Fruit fly (Drosophila melanogaster) whole organism, embryonic: ENCODE results near the gene CG34331.

Experiments used
- Abd-B ChIP-seq: fragments of 200-800 bp; sonication (Bioruptor generic); optimal IDR thresholded peaks from 2 replicates; lab custom pipeline; 2018; ENCODE audit warnings: missing biosample characterization, mild to moderate bottlenecking, missing genetic modification characterization, moderate library complexity
- BEAF-32 ChIP-seq: fragments of 200-800 bp; sonication (Bioruptor generic); optimal IDR thresholded peaks from 3 replicates; lab custom pipeline; 2017; ENCODE audit warnings: missing biosample characterization, missing genetic modification characterization, mild to moderate bottlenecking, moderate library complexity, missing genetic modification reagents
- CG10274 ChIP-seq: fragments of 200-800 bp; sonication (Bioruptor generic); optimal IDR thresholded peaks from 3 replicates; lab custom pipeline; 2017; ENCODE audit warnings: missing biosample characterization, mild to moderate bottlenecking, missing genetic modification characterization
- CG11398 ChIP-seq: fragments of 200-800 bp; sonication (Bioruptor generic); optimal IDR thresholded peaks from 2 replicates; lab custom pipeline; 2016; ENCODE audit warnings: missing biosample characterization, missing genetic modification characterization
- CG11560 ChIP-seq: fragments of 200-800 bp; sonication (Bioruptor generic); IDR thresholded peaks from 3 replicates; pipeline ENCODE4 v1.3.6; 2022; ENCODE audit warnings: missing biosample characterization, missing genetic modification characterization
- CG12236 ChIP-seq: fragments of 200-800 bp; sonication (Bioruptor generic); optimal IDR thresholded peaks from 2 replicates; lab custom pipeline; 2016; ENCODE audit warnings: missing biosample characterization, missing genetic modification characterization
- CG12299 ChIP-seq: fragments of 200-800 bp; sonication (Bioruptor generic); optimal IDR thresholded peaks from 2 replicates; lab custom pipeline; 2018; ENCODE audit warnings: missing biosample characterization, mild to moderate bottlenecking, missing genetic modification characterization
- CG12659 ChIP-seq: fragments of 200-800 bp; sonication (Bioruptor generic); optimal IDR thresholded peaks from 3 replicates; lab custom pipeline; 2017; ENCODE audit warnings: mild to moderate bottlenecking, missing biosample characterization, missing genetic modification reagents, missing genetic modification characterization
- CG12769 ChIP-seq: fragments of 200-800 bp; sonication (Bioruptor generic); optimal IDR thresholded peaks from 2 replicates; lab custom pipeline; 2019; ENCODE audit warnings: missing biosample characterization, mild to moderate bottlenecking, missing genetic modification characterization, moderate library complexity
- CG13424 ChIP-seq: fragments of 200-800 bp; sonication (Bioruptor generic); optimal IDR thresholded peaks from 2 replicates; lab custom pipeline; 2019; ENCODE audit warnings: missing biosample characterization, mild to moderate bottlenecking, missing genetic modification characterization, moderate library complexity
- CG13894 ChIP-seq: fragments of 200-800 bp; sonication (Bioruptor generic); optimal IDR thresholded peaks from 3 replicates; lab custom pipeline; 2018; ENCODE audit warnings: missing biosample characterization, mild to moderate bottlenecking, missing genetic modification characterization, moderate library complexity
- CG14710 ChIP-seq: fragments of 200-800 bp; sonication (Bioruptor generic); optimal IDR thresholded peaks from 3 replicates; lab custom pipeline; 2019; ENCODE audit warnings: missing biosample characterization, mild to moderate bottlenecking, missing genetic modification characterization, moderate library complexity
- CG14860 ChIP-seq: fragments of 200-800 bp; sonication (Bioruptor generic); IDR thresholded peaks from 3 replicates; pipeline ENCODE4 v1.3.6; 2022; ENCODE audit warnings: missing biosample characterization, missing genetic modification characterization; ENCODE audit not compliant: partially characterized antibody
- CG15696 ChIP-seq: fragments of 200-800 bp; sonication (Bioruptor generic); optimal IDR thresholded peaks from 2 replicates; lab custom pipeline; 2019; ENCODE audit warnings: missing biosample characterization, mild to moderate bottlenecking, missing genetic modification characterization, moderate library complexity
- CG1602 ChIP-seq: fragments of 200-800 bp; sonication (Bioruptor generic); optimal IDR thresholded peaks from 3 replicates; lab custom pipeline; 2016; ENCODE audit warnings: missing biosample characterization, missing genetic modification characterization
- CG1603 ChIP-seq: fragments of 200-800 bp; sonication (Bioruptor generic); optimal IDR thresholded peaks from 2 replicates; lab custom pipeline; 2019; ENCODE audit warnings: missing biosample characterization, mild to moderate bottlenecking, missing genetic modification characterization, moderate library complexity
- CG17186 ChIP-seq: fragments of 200-800 bp; sonication (Bioruptor generic); optimal IDR thresholded peaks from 3 replicates; lab custom pipeline; 2017; ENCODE audit warnings: missing biosample characterization, missing genetic modification reagents, missing genetic modification characterization
- CG2116 ChIP-seq: fragments of 200-800 bp; sonication (Bioruptor generic); optimal IDR thresholded peaks from 3 replicates; lab custom pipeline; 2018; ENCODE audit warnings: missing biosample characterization, mild to moderate bottlenecking, missing genetic modification characterization
- CG2889 ChIP-seq: fragments of 200-800 bp; sonication (Bioruptor generic); IDR thresholded peaks from 3 replicates; pipeline ENCODE4 v1.3.6; 2022; ENCODE audit warnings: missing biosample characterization, missing genetic modification characterization
- CG31388 ChIP-seq: fragments of 200-800 bp; sonication (Bioruptor generic); optimal IDR thresholded peaks from 2 replicates; lab custom pipeline; 2016; ENCODE audit warnings: missing biosample characterization, missing genetic modification characterization
- CG6654 ChIP-seq: fragments of 200-800 bp; sonication (Bioruptor generic); optimal IDR thresholded peaks from 2 replicates; lab custom pipeline; 2017; ENCODE audit warnings: missing biosample characterization, mild to moderate bottlenecking, missing genetic modification characterization
- Doc2 ChIP-seq: fragments of 200-800 bp; sonication (Bioruptor generic); IDR thresholded peaks from 2 replicates; pipeline ENCODE4 v1.3.6; 2022; ENCODE audit warnings: missing biosample characterization, missing genetic modification characterization
- Dp ChIP-seq: fragments of 200-800 bp; sonication (Bioruptor generic); optimal IDR thresholded peaks from 2 replicates; lab custom pipeline; 2018; ENCODE audit warnings: missing biosample characterization, mild to moderate bottlenecking, missing genetic modification characterization, moderate library complexity
- E2f2 ChIP-seq: fragments of 200-800 bp; sonication (Bioruptor generic); IDR thresholded peaks from 2 replicates; pipeline ENCODE4 v1.3.6; 2022; ENCODE audit warnings: missing biosample characterization, missing genetic modification characterization
- Eip74EF ChIP-seq, 2 experiments: fragments of 200-800 bp in 1 of 2; fragments of >200 bp in 1 of 2; sonication (Bioruptor generic) in 1 of 2; optimal IDR thresholded peaks; 2 replicates each; lab custom pipeline; 2017 to 2019; ENCODE audit warnings: missing biosample characterization in 2 of 2, missing genetic modification characterization in 2 of 2, mild to moderate bottlenecking in 1 of 2, moderate library complexity in 1 of 2
- Hr3 ChIP-seq: fragments of 200-800 bp; sonication (Bioruptor generic); optimal IDR thresholded peaks from 3 replicates; lab custom pipeline; 2016; ENCODE audit warnings: missing biosample characterization, missing genetic modification characterization
- Hr39 ChIP-seq: fragments of >200 bp; optimal IDR thresholded peaks from 2 replicates; lab custom pipeline; 2017
- Rfx ChIP-seq: fragments of 200-800 bp; sonication (Bioruptor generic); IDR thresholded peaks from 2 replicates; pipeline ENCODE4 v1.3.6; 2022; ENCODE audit warnings: missing biosample characterization, missing genetic modification characterization
- aop ChIP-seq: fragments of 200-800 bp; sonication (Bioruptor generic); IDR thresholded peaks from 2 replicates; pipeline ENCODE4 v1.3.6; 2022; ENCODE audit warnings: missing biosample characterization, missing genetic modification characterization
- ap ChIP-seq: fragments of 200-800 bp; sonication (Bioruptor generic); IDR thresholded peaks from 2 replicates; pipeline ENCODE4 v1.3.6; 2022; ENCODE audit warnings: missing biosample characterization, missing genetic modification characterization
- az2 ChIP-seq: fragments of 200-800 bp; sonication (Bioruptor generic); optimal IDR thresholded peaks from 3 replicates; lab custom pipeline; 2016; ENCODE audit warnings: missing biosample characterization, missing genetic modification characterization
- bowl ChIP-seq: fragments of 200-800 bp; sonication (Bioruptor generic); IDR thresholded peaks from 2 replicates; pipeline ENCODE4 v1.3.6; 2022; ENCODE audit warnings: missing biosample characterization, missing genetic modification characterization
- cad ChIP-seq: fragments of >200 bp; optimal IDR thresholded peaks from 2 replicates; lab custom pipeline; 2017; ENCODE audit warnings: missing biosample characterization, missing genetic modification characterization
- cg ChIP-seq: fragments of 200-800 bp; sonication (Bioruptor generic); optimal IDR thresholded peaks from 3 replicates; lab custom pipeline; 2019; ENCODE audit warnings: missing biosample characterization, mild to moderate bottlenecking, missing genetic modification characterization, moderate library complexity
- cwo ChIP-seq: fragments of 200-800 bp; sonication (Bioruptor generic); optimal IDR thresholded peaks from 3 replicates; lab custom pipeline; 2017; ENCODE audit warnings: missing biosample characterization, missing genetic modification characterization, mild to moderate bottlenecking, moderate library complexity, missing genetic modification reagents
- dati ChIP-seq: fragments of 200-800 bp; sonication (Bioruptor generic); IDR thresholded peaks from 2 replicates; pipeline ENCODE4 v1.3.6; 2022; ENCODE audit warnings: missing biosample characterization, missing genetic modification characterization
- disco-r ChIP-seq: fragments of 200-800 bp; sonication (Bioruptor generic); optimal IDR thresholded peaks from 2 replicates; lab custom pipeline; 2016; ENCODE audit warnings: missing biosample characterization, missing genetic modification characterization
- grau ChIP-seq: fragments of 200-800 bp; optimal IDR thresholded peaks from 3 replicates; lab custom pipeline; 2019; ENCODE audit warnings: missing biosample characterization, mild to moderate bottlenecking, missing genetic modification characterization, moderate library complexity
- gsb ChIP-seq: fragments of 200-800 bp; sonication (Bioruptor generic); IDR thresholded peaks from 2 replicates; pipeline ENCODE4 v1.3.6; 2022; ENCODE audit warnings: missing biosample characterization, missing genetic modification characterization
- lbe ChIP-seq: fragments of 200-800 bp; sonication (Bioruptor generic); optimal IDR thresholded peaks from 2 replicates; lab custom pipeline; 2016; ENCODE audit warnings: missing biosample characterization, mild to moderate bottlenecking, missing genetic modification characterization
- onecut ChIP-seq: fragments of 200-800 bp; sonication (Bioruptor generic); IDR thresholded peaks from 2 replicates; pipeline ENCODE4 v1.3.6; 2022; ENCODE audit warnings: missing biosample characterization, missing genetic modification characterization
- org-1 ChIP-seq: fragments of 200-800 bp; sonication (Bioruptor generic); optimal IDR thresholded peaks from 2 replicates; lab custom pipeline; 2017; ENCODE audit warnings: missing biosample characterization, missing genetic modification characterization
- phol ChIP-seq: fragments of 200-800 bp; sonication (Bioruptor generic); optimal IDR thresholded peaks from 3 replicates; lab custom pipeline; 2018; ENCODE audit warnings: missing biosample characterization, mild to moderate bottlenecking, missing genetic modification characterization, moderate library complexity
- pros ChIP-seq: fragments of 200-800 bp; sonication (Bioruptor generic); optimal IDR thresholded peaks from 3 replicates; lab custom pipeline; 2019; ENCODE audit warnings: missing biosample characterization, mild to moderate bottlenecking, missing genetic modification characterization, moderate library complexity
- psq ChIP-seq: fragments of 200-800 bp; sonication (Bioruptor generic); optimal IDR thresholded peaks from 2 replicates; lab custom pipeline; 2017; ENCODE audit warnings: missing biosample characterization, missing genetic modification characterization
- row ChIP-seq: fragments of 200-800 bp; sonication (Bioruptor generic); IDR thresholded peaks from 3 replicates; pipeline ENCODE4 v1.3.6; 2022; ENCODE audit warnings: missing biosample characterization, missing genetic modification characterization
- sens ChIP-seq: fragments of 200-800 bp; sonication (Bioruptor generic); peaks from one replicate; lab custom pipeline; 2016; ENCODE audit warnings: missing biosample characterization, missing genetic modification characterization
- so ChIP-seq: fragments of 200-800 bp; sonication (Bioruptor generic); IDR thresholded peaks from 3 replicates; pipeline ENCODE4 v1.3.6; 2022; ENCODE audit warnings: missing biosample characterization, missing genetic modification characterization
- tin ChIP-seq: fragments of 200-800 bp; sonication (Bioruptor generic); optimal IDR thresholded peaks from 3 replicates; lab custom pipeline; 2016; ENCODE audit warnings: missing biosample characterization, missing genetic modification characterization
- usp ChIP-seq: fragments of >200 bp; optimal IDR thresholded peaks from 2 replicates; lab custom pipeline; 2017; ENCODE audit warnings: missing biosample characterization, missing genetic modification characterization
- zfh2 ChIP-seq: fragments of 200-800 bp; sonication (Bioruptor generic); optimal IDR thresholded peaks from 2 replicates; lab custom pipeline; 2016; ENCODE audit warnings: missing biosample characterization, missing genetic modification characterization

Gene CG34331

DNA sequence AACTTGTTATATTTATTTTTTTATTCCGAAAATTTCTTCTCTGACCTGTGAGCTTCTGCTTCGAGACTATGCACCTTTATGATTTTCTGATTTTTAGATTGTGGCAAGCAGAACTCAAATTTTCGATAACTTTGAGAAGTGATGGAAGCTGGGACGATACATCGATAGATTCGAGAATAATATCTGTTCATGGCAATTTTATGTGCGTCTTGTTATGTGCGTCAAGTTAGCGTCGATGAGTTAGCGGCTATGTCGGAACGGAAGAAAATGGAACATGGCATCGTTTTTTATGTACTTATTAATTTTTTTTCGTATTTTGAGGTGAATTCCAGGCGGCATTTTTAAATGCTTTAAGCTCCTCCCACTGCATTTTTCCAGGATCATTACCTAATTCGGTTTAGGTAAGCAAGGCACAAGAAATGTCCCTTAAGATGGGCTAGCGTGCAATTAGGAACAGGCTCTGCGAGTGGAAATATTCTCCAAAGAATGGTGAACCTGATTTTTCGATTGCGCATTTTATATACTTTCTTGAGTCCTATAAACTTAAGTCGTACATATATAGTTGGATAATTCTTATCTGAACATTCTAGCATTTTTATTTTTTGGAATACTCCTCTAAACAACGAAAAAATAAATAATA lies 43.6 kb downstream of the CG34331 start, which contains the start of gene Phf7 (continued):
- TF ChIP-seq bowl (GFP tag; lab: Robert Waterston, UW), result no peak
- TF ChIP-seq ap (GFP tag; lab: Robert Waterston, UW), result no peak
- TF ChIP-seq org-1, result no peak
- TF ChIP-seq CG11398 (GFP tag; lab: Kevin White, UChicago), result no peak
- peak; percentile 85 for TF ChIP-seq Abd-B (GFP tag; lab: Kevin White, UChicago)
- TF ChIP-seq Doc2 (GFP tag; lab: Robert Waterston, UW), result no peak
- TF ChIP-seq CG11560 (tag; lab: Robert Waterston, UW), result no peak
- TF ChIP-seq CG14860, result peak; percentile 56; the same call in 2 of the 3 replicates
- TF ChIP-seq sens (GFP tag; lab: Kevin White, UChicago), result peak; percentile 53
- TF ChIP-seq lbe (GFP tag; lab: Kevin White, UChicago), result no peak
- TF ChIP-seq phol (tag; lab: Kevin White, UChicago), result peak; percentile 42
- no peak for TF ChIP-seq CG13424 (tag; lab: Kevin White, UChicago)
- no peak for TF ChIP-seq cg (GFP tag; lab: Kevin White, UChicago)
- peak; percentile 67 for TF ChIP-seq row (GFP tag; lab: Robert Waterston, UW)
- no peak for TF ChIP-seq cad (GFP tag; lab: Kevin White, UChicago)
- no peak for TF ChIP-seq CG31388 (GFP tag; lab: Kevin White, UChicago)
- no peak for TF ChIP-seq cwo (GFP tag; lab: Kevin White, UChicago)
- no peak for TF ChIP-seq CG12299 (tag; lab: Kevin White, UChicago)
- TF ChIP-seq BEAF-32 (GFP tag; lab: Kevin White, UChicago), result peak; percentile 83
- no peak for TF ChIP-seq CG6654 (GFP tag; lab: Kevin White, UChicago)
- TF ChIP-seq CG12659, result peak; percentile 59
- no peak for TF ChIP-seq CG2889 (GFP tag; lab: Robert Waterston, UW)
- no peak for TF ChIP-seq CG10274
- TF ChIP-seq CG17186, result peak; percentile 48
- no peak for TF ChIP-seq CG13894 (tag; lab: Kevin White, UChicago)
- TF ChIP-seq Rfx, result peak; percentile 15; the same call in 1 of the 2 replicates

DNA sequence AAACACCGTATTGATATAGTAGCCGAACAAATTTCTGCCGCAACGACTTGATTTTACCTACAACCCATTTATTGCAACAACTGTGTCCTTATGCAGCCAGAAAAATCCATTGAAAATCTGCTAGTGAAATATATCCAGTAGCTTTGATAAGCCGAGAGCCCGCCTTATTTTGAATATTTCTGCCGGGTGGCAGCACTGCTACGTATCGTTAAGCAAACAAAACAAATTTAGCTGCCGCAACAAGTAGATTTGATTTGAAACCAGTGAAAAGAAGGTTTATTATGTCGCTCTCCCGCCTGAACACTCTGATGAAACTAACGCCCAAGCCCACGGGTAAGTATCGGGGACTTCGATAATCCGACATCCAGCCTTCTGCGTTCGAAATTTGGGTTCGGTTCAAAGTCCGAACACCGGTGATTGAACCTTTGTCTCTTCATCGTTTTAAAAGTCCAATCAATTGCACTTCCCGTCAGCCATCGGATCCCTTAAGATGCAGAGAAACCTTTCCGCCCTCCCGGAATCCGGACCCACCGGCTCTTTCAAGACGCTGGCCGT lies 44.3 kb downstream of the CG34331 start, which contains the start of gene CG9577:
Gene CG9577 (plus strand): TSS at position 190 of the 555 bp plus-strand sequence.
- TF ChIP-seq Hr39 (lab: Kevin White, UChicago) (no peak), CG12769 (tag; lab: Kevin White, UChicago) (no peak), tin (GFP tag; lab: Kevin White, UChicago) (no peak), Eip74EF (GFP tag; optimal IDR thresholded peaks at IDR 0.05; lab: Kevin White, UChicago) (no peak), disco-r (GFP tag; lab: Kevin White, UChicago) (no peak), onecut (GFP tag; lab: Robert Waterston, UW) (no peak), so (GFP tag; lab: Robert Waterston, UW) (no peak), CG1602 (GFP tag; lab: Kevin White, UChicago) (no peak), grau (tag; lab: Kevin White, UChicago) (no peak), CG2116 (GFP tag; lab: Kevin White, UChicago) (peak; percentile 25), dati (GFP tag; lab: Robert Waterston, UW) (no peak), CG12236 (GFP tag; lab: Kevin White, UChicago) (no peak), zfh2 (GFP tag; lab: Kevin White, UChicago) (no peak), CG1603 (tag; lab: Kevin White, UChicago) (peak; percentile 81), usp (GFP tag; lab: Kevin White, UChicago) (no peak), psq (GFP tag; lab: Kevin White, UChicago) (no peak), gsb (GFP tag; lab: Robert Waterston, UW) (no peak), az2 (no peak), CG15696 (no peak), Dp (GFP tag; lab: Kevin White, UChicago) (peak; percentile 83), pros (GFP tag; lab: Kevin White, UChicago) (no peak), aop (GFP tag; lab: Robert Waterston, UW) (no peak), CG14710 (tag; lab: Kevin White, UChicago) (no peak), Hr3 (no peak), BEAF-32 (GFP tag; lab: Kevin White, UChicago) (peak; percentile 44), E2f2 (GFP tag; lab: Robert Waterston, UW) (peak; percentile 87)
